Fruit fly (Drosophila melanogaster) whole organism, adult: ENCODE data around the gene CG3222.

Experiments
- CG11617 ChIP-seq: fragments of 200-800 bp; sonication (Bioruptor generic); optimal IDR thresholded peaks from 2 replicates; lab custom pipeline; 2017; ENCODE audit warnings: mild to moderate bottlenecking, missing biosample characterization, missing genetic modification reagents, missing genetic modification characterization
- CG12768 ChIP-seq: fragments of 200-800 bp; sonication (Bioruptor generic); optimal IDR thresholded peaks from 2 replicates; lab custom pipeline; 2017; ENCODE audit warnings: missing biosample characterization, missing genetic modification characterization, mild to moderate bottlenecking, moderate library complexity, missing genetic modification reagents
- CG14711 ChIP-seq: fragments of 200-800 bp; sonication (Bioruptor generic); optimal IDR thresholded peaks from 2 replicates; lab custom pipeline; 2018; ENCODE audit warnings: missing biosample characterization, mild to moderate bottlenecking, missing genetic modification characterization, moderate library complexity
- CG1620 ChIP-seq: fragments of 200-800 bp; sonication (Bioruptor generic); optimal IDR thresholded peaks from 2 replicates; lab custom pipeline; 2016; ENCODE audit warnings: missing biosample characterization, missing genetic modification characterization
- CG7045 ChIP-seq: fragments of 200-800 bp; sonication (Bioruptor generic); optimal IDR thresholded peaks from 2 replicates; lab custom pipeline; 2017; ENCODE audit warnings: missing biosample characterization, mild to moderate bottlenecking, missing genetic modification characterization
- Crg-1 ChIP-seq: fragments of 200-800 bp; sonication (Bioruptor generic); optimal IDR thresholded peaks from 2 replicates; lab custom pipeline; 2016; ENCODE audit warnings: missing biosample characterization, missing genetic modification characterization
- Hr96 ChIP-seq: fragments of 200-800 bp; sonication (Bioruptor generic); optimal IDR thresholded peaks from 2 replicates; lab custom pipeline; 2016; ENCODE audit warnings: missing biosample characterization, missing genetic modification characterization
- Mnt ChIP-seq: fragments of 200-800 bp; sonication (Bioruptor generic); optimal IDR thresholded peaks from 2 replicates; lab custom pipeline; 2016; ENCODE audit warnings: missing biosample characterization, mild to moderate bottlenecking, missing genetic modification characterization
- bab1 ChIP-seq: fragments of 200-800 bp; sonication (Bioruptor generic); optimal IDR thresholded peaks from 3 replicates; lab custom pipeline; 2019; ENCODE audit warnings: missing biosample characterization, mild to moderate bottlenecking, missing genetic modification characterization, moderate library complexity
- cic ChIP-seq: fragments of 200-800 bp; sonication (Bioruptor generic); optimal IDR thresholded peaks from 2 replicates; lab custom pipeline; 2017; ENCODE audit warnings: missing biosample characterization, mild to moderate bottlenecking, missing genetic modification characterization, moderate library complexity
- kay ChIP-seq: fragments of 200-800 bp; sonication (Bioruptor generic); peaks from one replicate; lab custom pipeline; 2016; ENCODE audit warnings: missing biosample characterization, missing genetic modification characterization, borderline replicate concordance
- ovo ChIP-seq: fragments of 200-800 bp; sonication (Bioruptor generic); optimal IDR thresholded peaks from 2 replicates; lab custom pipeline; 2016; ENCODE audit warnings: missing biosample characterization, missing genetic modification characterization
- pad ChIP-seq: fragments of 200-800 bp; sonication (Bioruptor generic); optimal IDR thresholded peaks from 3 replicates; lab custom pipeline; 2017; ENCODE audit warnings: missing biosample characterization, missing genetic modification characterization, mild to moderate bottlenecking, moderate library complexity, missing genetic modification reagents

dm6 chr3L:9629910-9630309, 31.1 kb downstream of the CG3222 start:
- TF ChIP-seq ovo (GFP tag; lab: Kevin White, UChicago) (no peak), Mnt (no peak), cic (GFP tag; lab: Kevin White, UChicago) (no peak), bab1 (peak; percentile 42), kay (GFP tag; lab: Kevin White, UChicago) (no peak), Crg-1 (no peak), CG14711 (tag; lab: Kevin White, UChicago) (no peak), CG12768 (GFP tag; lab: Kevin White, UChicago) (no peak), CG1620 (no peak), CG11617 (GFP tag; lab: Kevin White, UChicago) (no peak), pad (no peak), CG7045 (GFP tag; lab: Kevin White, UChicago) (no peak), Hr96 (GFP tag; lab: Kevin White, UChicago) (no peak)
